Fruit fly (Drosophila melanogaster) S2 (cell line): ENCODE measurements around the gene CG5346.

ENCODE experiments used
- CG8478 ChIP-seq: fragments of >200 bp; optimal IDR thresholded peaks from 2 replicates; lab custom pipeline; 2018
- CTCF ChIP-seq, 2 experiments: fragments of >200 bp; optimal IDR thresholded peaks; 2 replicates each; lab custom pipeline; 2018

Gene CG5346

dm6 chr3R:22546017-22546416 is 17.6 kb upstream of the CG5346 start:
- TF ChIP-seq CTCF (optimal IDR thresholded peaks at IDR 0.05; lab: Kevin White, UChicago) (no peak), CG8478 (lab: Kevin White, UChicago) (no peak)

- TF ChIP-seq CG8478 (lab: Kevin White, UChicago) (no peak), CTCF (optimal IDR thresholded peaks at IDR 0.05; lab: Kevin White, UChicago) (no peak)
Measured at dm6 chr3R:22542773-22543411, 14.4 kb upstream of the CG5346 start.

- TF ChIP-seq CG8478 (lab: Kevin White, UChicago) (no peak), CTCF (optimal IDR thresholded peaks at IDR 0.05; lab: Kevin White, UChicago) (no peak)
Measured at dm6 chr3R:22540686-22541085, 12.2 kb upstream of the CG5346 start.

- TF ChIP-seq CTCF (optimal IDR thresholded peaks at IDR 0.05; lab: Kevin White, UChicago) (no peak), CG8478 (lab: Kevin White, UChicago) (no peak)
Measured at dm6 chr3R:22539762-22540161, 11.3 kb upstream of the CG5346 start, which contains the start of gene CG5326. Gene CG5326, minus strand, starts transcription at chr3R:22539919.

- TF ChIP-seq CG8478 (lab: Kevin White, UChicago), result no peak
- no peak for TF ChIP-seq CTCF (optimal IDR thresholded peaks at IDR 0.05; lab: Kevin White, UChicago)
Measured at dm6 chr3R:22538877-22539276, 10.4 kb upstream of the CG5346 start.

dm6 chr3R:22536504-22537423 is 8.3 kb upstream of the CG5346 start:
- TF ChIP-seq CG8478 (lab: Kevin White, UChicago) (no peak), CTCF (optimal IDR thresholded peaks at IDR 0.05; lab: Kevin White, UChicago) (no peak)

- TF ChIP-seq CTCF (optimal IDR thresholded peaks at IDR 0.05; lab: Kevin White, UChicago), result no peak
- TF ChIP-seq CG8478 (lab: Kevin White, UChicago), result no peak
Measured at dm6 chr3R:22535945-22536344, 7.5 kb upstream of the CG5346 start.

- TF ChIP-seq CG8478 (lab: Kevin White, UChicago) (no peak), CTCF (optimal IDR thresholded peaks at IDR 0.05; lab: Kevin White, UChicago) (no peak)
Measured at dm6 chr3R:22533973-22534931, 5.8 kb upstream of the CG5346 start.

- TF ChIP-seq CTCF (optimal IDR thresholded peaks at IDR 0.05; lab: Kevin White, UChicago) (no peak), CG8478 (lab: Kevin White, UChicago) (no peak)
Measured at dm6 chr3R:22531801-22532200, 3.3 kb upstream of the CG5346 start, which contains the start of gene CG33093. Gene CG33093, minus strand, starts transcription at chr3R:22531922.

- TF ChIP-seq CTCF (optimal IDR thresholded peaks at IDR 0.05; lab: Kevin White, UChicago), result no peak
- TF ChIP-seq CG8478 (lab: Kevin White, UChicago), result no peak
Measured at dm6 chr3R:22530305-22530704, 1.8 kb upstream of the CG5346 start, which contains the start of gene CG33099. Gene CG33099, minus strand, starts transcription at chr3R:22530572.

dm6 chr3R:22527636-22528148 is 771 bp downstream of the CG5346 start:
- TF ChIP-seq CTCF (optimal IDR thresholded peaks at IDR 0.05; lab: Kevin White, UChicago) (no peak), CG8478 (lab: Kevin White, UChicago) (no peak)

dm6 chr3R:22527192-22527591 is 1.3 kb downstream of the CG5346 start:
- TF ChIP-seq CTCF (optimal IDR thresholded peaks at IDR 0.05; lab: Kevin White, UChicago) (no peak), CG8478 (lab: Kevin White, UChicago) (no peak)

- TF ChIP-seq CG8478 (lab: Kevin White, UChicago) (no peak), CTCF (optimal IDR thresholded peaks at IDR 0.05; lab: Kevin White, UChicago) (no peak)
Measured at dm6 chr3R:22526353-22526907, 2.0 kb downstream of the CG5346 start.
